Worm (Caenorhabditis elegans) whole organism, L1 larva: ENCODE data around the gene ZC376.8.
"Not testable (repeated sequence)": the region's sequence is repeated elsewhere in the genome, so short reads cannot be mapped to it uniquely, and the experiment has no call there.

Source experiments
- F16B12.6 ChIP-seq: fragments of 150-350 bp; optimal IDR thresholded peaks from 2 replicates; lab custom pipeline; 2014; ENCODE audit warnings: missing biosample characterization, missing genetic modification characterization
- aha-1 ChIP-seq: fragments of 150-350 bp; optimal IDR thresholded peaks from 2 replicates; lab custom pipeline; 2014; ENCODE audit warnings: missing biosample characterization, missing genetic modification characterization
- blmp-1 ChIP-seq: fragments of 150-350 bp; optimal IDR thresholded peaks from 2 replicates; lab custom pipeline; 2014; ENCODE audit warnings: missing biosample characterization, missing genetic modification characterization
- ceh-63 ChIP-seq: fragments of 200-800 bp; sonication (Bioruptor generic); optimal IDR thresholded peaks from 2 replicates; lab custom pipeline; 2018; ENCODE audit warnings: mild to moderate bottlenecking, missing genetic modification characterization, missing compliant biosample characterization
- ceh-8 ChIP-seq: fragments of 200-800 bp; sonication (Bioruptor generic); optimal IDR thresholded peaks from 2 replicates; lab custom pipeline; 2018; ENCODE audit warnings: mild to moderate bottlenecking, missing genetic modification characterization, moderate library complexity, missing compliant biosample characterization
- ceh-82 ChIP-seq, 3 experiments: fragments of 150-350 bp in 1 of 3; sonication (generic microtip) in 2 of 3; optimal IDR thresholded peaks; 2 replicates each; lab custom pipeline; 2014 to 2017; ENCODE audit warnings: missing biosample characterization in 3 of 3, missing genetic modification characterization in 3 of 3
- ceh-90 ChIP-seq: sonication (generic microtip); optimal IDR thresholded peaks from 2 replicates; lab custom pipeline; 2016; ENCODE audit warnings: missing genetic modification characterization, missing compliant biosample characterization
- ces-1 ChIP-seq: fragments of 150-350 bp; optimal IDR thresholded peaks from 2 replicates; lab custom pipeline; 2014; ENCODE audit warnings: missing biosample characterization, missing genetic modification reagents, missing genetic modification characterization
- dpl-1 ChIP-seq, 3 experiments: fragments of 150-350 bp in 2 of 3; sonication (generic microtip) in 1 of 3; optimal IDR thresholded peaks; 2 replicates each; lab custom pipeline; 2014 to 2017; ENCODE audit warnings: missing biosample characterization in 3 of 3, missing genetic modification characterization in 3 of 3, missing genetic modification reagents in 3 of 3
- dsc-1 ChIP-seq: sonication (generic microtip); optimal IDR thresholded peaks from 2 replicates; lab custom pipeline; 2016; ENCODE audit warnings: mild to moderate bottlenecking, missing genetic modification characterization, missing compliant biosample characterization
- efl-1 ChIP-seq, 4 experiments: fragments of 150-350 bp; optimal IDR thresholded peaks in 3 of 4; peaks in 1 of 4; 1 replicate in 1 of 4; 2 replicates in 3 of 4; lab custom pipeline; 2014; ENCODE audit warnings: missing biosample characterization in 2 of 4, missing genetic modification characterization in 2 of 4, missing genetic modification reagents in 2 of 4
- elt-2 ChIP-seq: sonication (generic microtip); optimal IDR thresholded peaks from 2 replicates; lab custom pipeline; 2016; ENCODE audit warnings: missing genetic modification characterization, mild to moderate bottlenecking, inconsistent platforms, missing compliant biosample characterization, missing genetic modification reagents
- elt-3 ChIP-seq, 6 experiments: fragments of 150-350 bp in 1 of 6; sonication (generic microtip); optimal IDR thresholded peaks; 2 replicates each; lab custom pipeline; 2017 to 2018; ENCODE audit warnings: missing biosample characterization in 6 of 6, missing genetic modification characterization in 6 of 6, inconsistent platforms in 1 of 6
- ets-5 ChIP-seq: fragments of 200-800 bp; sonication (Bioruptor generic); IDR thresholded peaks from 2 replicates; pipeline ENCODE4 v1.3.6; 2022; ENCODE audit warnings: missing genetic modification characterization, missing compliant biosample characterization
- fkh-4 ChIP-seq: sonication (generic microtip); optimal IDR thresholded peaks from 2 replicates; lab custom pipeline; 2016; ENCODE audit warnings: missing compliant biosample characterization, missing genetic modification characterization, borderline replicate concordance
- fos-1 ChIP-seq: fragments of 150-350 bp; optimal IDR thresholded peaks from 2 replicates; lab custom pipeline; 2014; ENCODE audit warnings: missing biosample characterization, missing genetic modification characterization
- grh-1 ChIP-seq: fragments of 200-800 bp; sonication (Bioruptor generic); IDR thresholded peaks from 2 replicates; pipeline ENCODE4 v1.3.6; 2022; ENCODE audit warnings: missing genetic modification reagents, missing genetic modification characterization, missing compliant biosample characterization
- hpl-2 ChIP-seq: fragments of 150-350 bp; optimal IDR thresholded peaks from 2 replicates; lab custom pipeline; 2014; ENCODE audit warnings: missing biosample characterization, missing genetic modification reagents, missing genetic modification characterization
- jun-1 ChIP-seq: fragments of 150-350 bp; optimal IDR thresholded peaks from 2 replicates; lab custom pipeline; 2014; ENCODE audit warnings: missing biosample characterization, missing genetic modification reagents, missing genetic modification characterization
- lin-13 ChIP-seq: fragments of 150-350 bp; optimal IDR thresholded peaks from 2 replicates; lab custom pipeline; 2014; ENCODE audit warnings: missing biosample characterization, missing genetic modification reagents, missing genetic modification characterization
- lin-14 ChIP-seq: fragments of 200-800 bp; sonication (Bioruptor generic); optimal IDR thresholded peaks from 2 replicates; lab custom pipeline; 2018; ENCODE audit warnings: mild to moderate bottlenecking, missing genetic modification characterization, moderate library complexity, missing compliant biosample characterization
- lin-15B ChIP-seq: fragments of 150-350 bp; sonication (generic microtip); optimal IDR thresholded peaks from 3 replicates; lab custom pipeline; 2014; ENCODE audit warnings: missing biosample characterization, missing genetic modification characterization
- lin-35 ChIP-seq, 2 experiments: fragments of 150-350 bp; optimal IDR thresholded peaks; 2 replicates each; lab custom pipeline; 2014; ENCODE audit warnings: missing biosample characterization in 2 of 2, missing genetic modification characterization in 2 of 2, missing genetic modification reagents in 2 of 2
- mab-9 ChIP-seq: fragments of 200-800 bp; sonication (Bioruptor generic); IDR thresholded peaks from 2 replicates; pipeline ENCODE4 v1.3.6; 2022; ENCODE audit warnings: missing genetic modification reagents, missing genetic modification characterization, missing compliant biosample characterization
- mef-2 ChIP-seq: fragments of 150-350 bp; optimal IDR thresholded peaks from 2 replicates; lab custom pipeline; 2014; ENCODE audit warnings: missing biosample characterization, missing genetic modification characterization
- mep-1 ChIP-seq: fragments of 150-350 bp; optimal IDR thresholded peaks from 2 replicates; lab custom pipeline; 2014; ENCODE audit warnings: missing biosample characterization, missing genetic modification characterization
- nhr-11 ChIP-seq: fragments of 150-350 bp; optimal IDR thresholded peaks from 2 replicates; lab custom pipeline; 2014; ENCODE audit warnings: missing biosample characterization, missing genetic modification characterization
- nhr-19 ChIP-seq: fragments of 200-800 bp; sonication (Bioruptor generic); conservative IDR thresholded peaks from 2 replicates; pipeline ENCODE4 v1.3.6; 2022; ENCODE audit warnings: missing genetic modification characterization, missing compliant biosample characterization
- nhr-28 ChIP-seq: fragments of 150-350 bp; optimal IDR thresholded peaks from 2 replicates; lab custom pipeline; 2014; ENCODE audit warnings: missing biosample characterization, missing genetic modification characterization
- nhr-71 ChIP-seq: sonication (generic microtip); optimal IDR thresholded peaks from 2 replicates; lab custom pipeline; 2016; ENCODE audit warnings: mild to moderate bottlenecking, missing genetic modification characterization, moderate library complexity, missing compliant biosample characterization
- nhr-85 ChIP-seq: sonication (generic microtip); peaks from one replicate; lab custom pipeline; 2016; ENCODE audit warnings: missing genetic modification characterization, inconsistent platforms, missing compliant biosample characterization
- pax-3 ChIP-seq: fragments of 200-800 bp; sonication (Bioruptor generic); optimal IDR thresholded peaks from 2 replicates; lab custom pipeline; 2018; ENCODE audit warnings: mild to moderate bottlenecking, missing genetic modification characterization, moderate library complexity, missing compliant biosample characterization
- rnt-1 ChIP-seq: sonication (generic microtip); optimal IDR thresholded peaks from 2 replicates; lab custom pipeline; 2016; ENCODE audit warnings: mild to moderate bottlenecking, missing genetic modification characterization, moderate library complexity, missing compliant biosample characterization
- skn-1 ChIP-seq: fragments of 150-350 bp; optimal IDR thresholded peaks from 2 replicates; lab custom pipeline; 2014; ENCODE audit warnings: missing biosample characterization, missing genetic modification characterization
- snu-23 ChIP-seq: sonication (generic microtip); optimal IDR thresholded peaks from 2 replicates; lab custom pipeline; 2016; ENCODE audit warnings: missing genetic modification characterization, missing compliant biosample characterization
- swsn-7 ChIP-seq: sonication (generic microtip); optimal IDR thresholded peaks from 2 replicates; lab custom pipeline; 2016; ENCODE audit warnings: missing genetic modification characterization, missing compliant biosample characterization
- tlp-1 ChIP-seq: fragments of 150-350 bp; optimal IDR thresholded peaks from 2 replicates; lab custom pipeline; 2014; ENCODE audit warnings: missing biosample characterization, missing genetic modification characterization
- unc-130 ChIP-seq: fragments of 150-350 bp; optimal IDR thresholded peaks from 2 replicates; lab custom pipeline; 2017; ENCODE audit warnings: missing biosample characterization, missing genetic modification characterization, inconsistent platforms
- unc-98 ChIP-seq: fragments of 200-800 bp; sonication (Bioruptor generic); IDR thresholded peaks from 2 replicates; pipeline ENCODE4 v1.3.6; 2022; ENCODE audit warnings: missing genetic modification characterization, missing compliant biosample characterization
- xbp-1 ChIP-seq: sonication (generic microtip); optimal IDR thresholded peaks from 2 replicates; lab custom pipeline; 2016; ENCODE audit warnings: missing genetic modification characterization, missing compliant biosample characterization
- zip-4 ChIP-seq: fragments of 200-800 bp; sonication (Bioruptor generic); optimal IDR thresholded peaks from 2 replicates; lab custom pipeline; 2018; ENCODE audit warnings: mild to moderate bottlenecking, missing genetic modification characterization, moderate library complexity, missing compliant biosample characterization
- ztf-4 ChIP-seq: fragments of 150-350 bp; optimal IDR thresholded peaks from 2 replicates; lab custom pipeline; 2014; ENCODE audit warnings: missing biosample characterization, missing genetic modification characterization

The ZC376.8 gene

ce11 chrV:14137766-14138165, 42.3 kb upstream of the ZC376.8 start, which contains the start of gene AH10.4:
TSS of gene AH10.4 (minus strand) at chrV:14137866.
- not testable (repeated sequence) for TF ChIP-seq unc-98 (GFP tag; lab: Robert Waterston, UW); ceh-82 (tag; optimal IDR thresholded peaks at IDR 0.05; lab: Kevin White, UChicago); nhr-71
- TF ChIP-seq, all 84 proteins: peak for 0; not testable (repeated sequence) for 84

ce11 chrV:14139252-14140100, 40.6 kb upstream of the ZC376.8 start:
- TF ChIP-seq ceh-8 (GFP tag; lab: Kevin White, UChicago) (no peak), tlp-1 (tag; lab: Kevin White, UChicago) (no peak), grh-1 (GFP tag; lab: Robert Waterston, UW) (peak; percentile 49; the same call in 1 of the 2 replicates), nhr-85 (tag; lab: Kevin White, UChicago) (peak; percentile 62), fos-1 (peak; percentile 60), nhr-28 (tag; lab: Kevin White, UChicago) (no peak), ets-5 (GFP tag; lab: Robert Waterston, UW) (no peak), dpl-1 (GFP tag; optimal IDR thresholded peaks at IDR 0.05; lab: Kevin White, UChicago) (no peak), snu-23 (peak; percentile 27), swsn-7 (tag; lab: Kevin White, UChicago) (no peak), unc-130 (tag; lab: Kevin White, UChicago) (peak; percentile 28), ceh-63 (GFP tag; lab: Kevin White, UChicago) (no peak), elt-3 (tag; optimal IDR thresholded peaks at IDR 0.05; lab: Kevin White, UChicago) (peak in 1 of 6 experiments; percentile 13), lin-13 (no peak), dsc-1 (tag; lab: Kevin White, UChicago) (no peak), ceh-90 (tag; lab: Kevin White, UChicago) (no peak), F16B12.6 (tag; lab: Kevin White, UChicago) (no peak), lin-15B (no peak), rnt-1 (tag; lab: Kevin White, UChicago) (peak; percentile 21), pax-3 (tag; lab: Kevin White, UChicago) (no peak), hpl-2 (no peak), lin-14 (GFP tag; lab: Kevin White, UChicago) (peak; percentile 83), fkh-4 (tag; lab: Kevin White, UChicago) (no peak), nhr-19 (GFP tag; lab: Robert Waterston, UW) (no peak), nhr-71 (peak; percentile 10), mep-1 (tag; lab: Kevin White, UChicago) (peak; percentile 59), nhr-11 (no peak), lin-35 (GFP tag; optimal IDR thresholded peaks at IDR 0.05; lab: Kevin White, UChicago) (peak in 1 of 2 experiments; percentile 10), zip-4 (GFP tag; lab: Kevin White, UChicago) (no peak), skn-1 (tag; lab: Kevin White, UChicago) (no peak), aha-1 (tag; lab: Kevin White, UChicago) (no peak), blmp-1 (tag; lab: Kevin White, UChicago) (peak; percentile 68), ces-1 (GFP tag; lab: Kevin White, UChicago) (no peak), mab-9 (GFP tag; lab: Robert Waterston, UW) (no peak), elt-2 (tag; lab: Kevin White, UChicago) (no peak), jun-1 (tag; lab: Kevin White, UChicago) (no peak), ztf-4 (no peak), mef-2 (no peak), xbp-1 (tag; lab: Kevin White, UChicago) (no peak), efl-1 (optimal IDR thresholded peaks at IDR 0.05; lab: Kevin White, UChicago) (no peak), efl-1 (GFP tag; optimal IDR thresholded peaks at IDR 0.05 in 1 of 2; lab: Kevin White, UChicago) (peak in 1 of 2 experiments; percentile 74)
